Worm (Caenorhabditis elegans): ENCODE results near the gene acs-17.

DNA sequence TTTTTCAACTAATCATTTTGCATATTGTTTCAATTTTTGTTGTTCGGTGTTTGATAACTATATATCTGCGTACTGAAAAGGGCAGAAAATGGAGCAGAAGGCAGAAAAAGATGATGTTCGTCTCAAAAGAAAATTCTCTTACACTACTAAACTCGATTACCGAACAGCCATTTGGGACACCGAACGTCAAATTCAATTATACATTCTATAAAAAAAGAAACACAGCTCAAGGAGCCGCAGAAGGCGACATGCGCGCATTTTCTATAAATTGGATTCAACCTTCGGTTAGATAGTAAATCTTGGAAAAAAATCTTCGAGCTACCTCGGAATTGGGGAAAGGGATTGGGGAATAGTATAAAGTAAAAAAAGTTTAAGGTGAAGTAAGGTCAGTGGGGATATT is 39.0 kb upstream of the acs-17 start:
- TF ChIP-seq hlh-1 (tag; optimal IDR thresholded peaks at IDR 0.05) (no peak), cnd-1 (tag; optimal IDR thresholded peaks at IDR 0.05) (no peak), blmp-1 (tag; optimal IDR thresholded peaks at IDR 0.05) (no peak), nhr-28 (tag; optimal IDR thresholded peaks at IDR 0.05) (no peak), ceh-83 (GFP tag; optimal IDR thresholded peaks at IDR 0.05) (no peak)
